Fruit fly (Drosophila melanogaster): ENCODE measurements around the gene Apl.

Gene Apl

dm6 chr3L:16647578-16648113, 52.7 kb downstream of the Apl start, which contains the start of gene Abl:
TSS of gene Abl (minus strand) at chr3L:16647882.
- peak; percentile 72 for TF ChIP-seq CG12605 (GFP tag; IDR thresholded peaks at IDR 0.05)
- TF ChIP-seq gl (tag; optimal IDR thresholded peaks at IDR 0.05) = peak; percentile 38
- peak; percentile 47 for TF ChIP-seq CG13204 (GFP tag; optimal IDR thresholded peaks at IDR 0.05)
- no peak for TF ChIP-seq rn (GFP tag; IDR thresholded peaks at IDR 0.05)
- peak; percentile 33 for TF ChIP-seq EcR (GFP tag; optimal IDR thresholded peaks at IDR 0.05)
- TF ChIP-seq CG14655 (GFP tag; optimal IDR thresholded peaks at IDR 0.05) = peak; percentile 29
- peak; percentile 29; the same call in 1 of the 2 replicates for TF ChIP-seq CG32121 (GFP tag; IDR thresholded peaks at IDR 0.05)
- peak; percentile 42 for TF ChIP-seq CG8159 (tag; optimal IDR thresholded peaks at IDR 0.05)
- TF ChIP-seq Snoo (tag; optimal IDR thresholded peaks at IDR 0.05) = peak; percentile 28
- no peak for TF ChIP-seq CG9948 (tag; optimal IDR thresholded peaks at IDR 0.05)
- TF ChIP-seq Ets98B (GFP tag; IDR thresholded peaks at IDR 0.05) = peak; percentile 65
- TF ChIP-seq D1 (tag; optimal IDR thresholded peaks at IDR 0.05) = peak; percentile 20
- TF ChIP-seq CG4496 (GFP tag; IDR thresholded peaks at IDR 0.05) = 0 out of 3 replicates have a peak, but pooled peaks have one; percentile 30
- TF ChIP-seq Pif1B (GFP tag; optimal IDR thresholded peaks at IDR 0.05) = no peak

Data from whole organism, pupa.